Worm (Caenorhabditis elegans): Measurements from ENCODE around the gene gpa-18.

- TF ChIP-seq him-1 (tag; optimal IDR thresholded peaks at IDR 0.05): no peak
- TF ChIP-seq dao-5 (tag; optimal IDR thresholded peaks at IDR 0.05): no peak
Observed at ce11 chrIV:5221721-5222120, 26.3 kb upstream of the gpa-18 start.
